Fruit fly (Drosophila melanogaster) whole organism, prepupa: Measurements from ENCODE around the gene CG32855.

Source experiments
- Blimp-1 ChIP-seq: fragments of 200-800 bp; sonication (Bioruptor generic); optimal IDR thresholded peaks from 3 replicates; lab custom pipeline; 2017; ENCODE audit warnings: missing biosample characterization, missing genetic modification characterization, mild to moderate bottlenecking, moderate library complexity, missing genetic modification reagents
- CG10631 ChIP-seq: fragments of 200-800 bp; sonication (Bioruptor generic); optimal IDR thresholded peaks from 2 replicates; lab custom pipeline; 2016; ENCODE audit warnings: missing biosample characterization, missing genetic modification characterization
- CG11294 ChIP-seq: fragments of 200-800 bp; sonication (Bioruptor generic); IDR thresholded peaks from 2 replicates; pipeline ENCODE4 v1.3.6; 2022; ENCODE audit warnings: missing biosample characterization, missing genetic modification characterization
- CG15336 ChIP-seq: fragments of 200-800 bp; sonication (Bioruptor generic); IDR thresholded peaks from 2 replicates; pipeline ENCODE4 v1.3.6; 2022; ENCODE audit warnings: missing biosample characterization, missing genetic modification characterization
- CG1621 ChIP-seq: fragments of 200-800 bp; sonication (Bioruptor generic); optimal IDR thresholded peaks from 3 replicates; lab custom pipeline; 2018; ENCODE audit warnings: missing biosample characterization, mild to moderate bottlenecking, missing genetic modification characterization
- CG16779 ChIP-seq: fragments of 200-800 bp; sonication (Bioruptor generic); optimal IDR thresholded peaks from 3 replicates; lab custom pipeline; 2017; ENCODE audit warnings: missing biosample characterization, mild to moderate bottlenecking, missing genetic modification characterization
- CG3032 ChIP-seq: fragments of 200-800 bp; optimal IDR thresholded peaks from 2 replicates; lab custom pipeline; 2019; ENCODE audit warnings: missing biosample characterization, mild to moderate bottlenecking, missing genetic modification characterization, moderate library complexity
- CG31627 ChIP-seq: fragments of 200-800 bp; sonication (Bioruptor generic); optimal IDR thresholded peaks from 3 replicates; lab custom pipeline; 2016; ENCODE audit warnings: missing biosample characterization, missing genetic modification characterization
- CG32006 ChIP-seq: fragments of 200-800 bp; sonication (Bioruptor generic); optimal IDR thresholded peaks from 3 replicates; lab custom pipeline; 2017; ENCODE audit warnings: missing biosample characterization, mild to moderate bottlenecking, missing genetic modification characterization
- CG3919 ChIP-seq: fragments of 200-800 bp; sonication (Bioruptor generic); optimal IDR thresholded peaks from 3 replicates; lab custom pipeline; 2016; ENCODE audit warnings: missing biosample characterization, missing genetic modification characterization
- CG4318 ChIP-seq: fragments of 200-800 bp; sonication (Bioruptor generic); optimal IDR thresholded peaks from 3 replicates; lab custom pipeline; 2017; ENCODE audit warnings: missing biosample characterization, mild to moderate bottlenecking, missing genetic modification characterization
- CG6163 ChIP-seq: fragments of 200-800 bp; sonication (Bioruptor generic); IDR thresholded peaks from 3 replicates; pipeline ENCODE4 v1.3.6; 2022; ENCODE audit warnings: missing biosample characterization, missing genetic modification characterization
- CG6276 ChIP-seq: fragments of 200-800 bp; sonication (Bioruptor generic); optimal IDR thresholded peaks from 2 replicates; lab custom pipeline; 2017; ENCODE audit warnings: missing biosample characterization, mild to moderate bottlenecking, missing genetic modification characterization
- CG6792 ChIP-seq: fragments of 200-800 bp; sonication (Bioruptor generic); optimal IDR thresholded peaks from 3 replicates; lab custom pipeline; 2016; ENCODE audit warnings: missing biosample characterization, missing genetic modification characterization
- CG6808 ChIP-seq: fragments of 200-800 bp; sonication (Bioruptor generic); optimal IDR thresholded peaks from 3 replicates; lab custom pipeline; 2017; ENCODE audit warnings: missing biosample characterization, missing genetic modification characterization, mild to moderate bottlenecking, moderate library complexity, missing genetic modification reagents
- CG6854 ChIP-seq: fragments of 200-800 bp; sonication (Bioruptor generic); optimal IDR thresholded peaks from 2 replicates; lab custom pipeline; 2017; ENCODE audit warnings: missing biosample characterization, mild to moderate bottlenecking, missing genetic modification characterization
- CG7368 ChIP-seq: fragments of 200-800 bp; sonication (Bioruptor generic); optimal IDR thresholded peaks from 3 replicates; lab custom pipeline; 2016; ENCODE audit warnings: missing biosample characterization, missing genetic modification characterization
- CG8319 ChIP-seq: fragments of 200-800 bp; sonication (Bioruptor generic); optimal IDR thresholded peaks from 3 replicates; lab custom pipeline; 2016; ENCODE audit warnings: missing biosample characterization, missing genetic modification characterization
- CG8632 ChIP-seq: fragments of 200-800 bp; sonication (Bioruptor generic); optimal IDR thresholded peaks from 3 replicates; lab custom pipeline; 2016; ENCODE audit warnings: missing biosample characterization, missing genetic modification characterization
- CG9139 ChIP-seq: fragments of 200-800 bp; sonication (Bioruptor generic); optimal IDR thresholded peaks from 3 replicates; lab custom pipeline; 2017; ENCODE audit warnings: missing biosample characterization, mild to moderate bottlenecking, missing genetic modification characterization
- Eip75B ChIP-seq: fragments of 200-800 bp; sonication (Bioruptor generic); optimal IDR thresholded peaks from 3 replicates; lab custom pipeline; 2016; ENCODE audit warnings: missing biosample characterization, missing genetic modification characterization
- Eip78C ChIP-seq: fragments of 200-800 bp; sonication (Bioruptor generic); peaks from one replicate; lab custom pipeline; 2016; ENCODE audit warnings: missing biosample characterization, missing genetic modification characterization
- Eip93F ChIP-seq: fragments of 200-800 bp; sonication (Bioruptor generic); optimal IDR thresholded peaks from 2 replicates; lab custom pipeline; 2016; ENCODE audit warnings: missing biosample characterization, mild to moderate bottlenecking, missing genetic modification characterization
- Ets21C ChIP-seq: fragments of 200-800 bp; sonication (Bioruptor generic); optimal IDR thresholded peaks from 3 replicates; lab custom pipeline; 2016; ENCODE audit warnings: missing biosample characterization, missing genetic modification characterization
- Ets96B ChIP-seq: fragments of 200-800 bp; optimal IDR thresholded peaks from 2 replicates; lab custom pipeline; 2019; ENCODE audit warnings: missing biosample characterization, mild to moderate bottlenecking, missing genetic modification characterization, moderate library complexity
- Hr38 ChIP-seq: sonication (Bioruptor generic); optimal IDR thresholded peaks from 2 replicates; lab custom pipeline; 2016; ENCODE audit warnings: missing biosample characterization, missing genetic modification characterization
- Hr39 ChIP-seq: fragments of 200-800 bp; sonication (Bioruptor generic); optimal IDR thresholded peaks from 2 replicates; lab custom pipeline; 2016; ENCODE audit warnings: missing biosample characterization, missing genetic modification characterization
- Lpt ChIP-seq: fragments of 200-800 bp; sonication (Bioruptor generic); optimal IDR thresholded peaks from 3 replicates; lab custom pipeline; 2016; ENCODE audit warnings: missing biosample characterization, missing genetic modification characterization
- Met ChIP-seq: fragments of 200-800 bp; sonication (Bioruptor generic); optimal IDR thresholded peaks from 3 replicates; lab custom pipeline; 2016; ENCODE audit warnings: missing biosample characterization, missing genetic modification characterization
- OdsH ChIP-seq: fragments of 200-800 bp; sonication (Bioruptor generic); optimal IDR thresholded peaks from 3 replicates; lab custom pipeline; 2016; ENCODE audit warnings: missing biosample characterization, missing genetic modification characterization
- Smox ChIP-seq: fragments of 200-800 bp; sonication (Bioruptor generic); optimal IDR thresholded peaks from 3 replicates; lab custom pipeline; 2016; ENCODE audit warnings: missing biosample characterization, missing genetic modification characterization
- Sox102F ChIP-seq: fragments of 200-800 bp; sonication (Bioruptor generic); optimal IDR thresholded peaks from 2 replicates; lab custom pipeline; 2016; ENCODE audit warnings: missing biosample characterization, mild to moderate bottlenecking, missing genetic modification characterization
- Sox14 ChIP-seq: fragments of 200-800 bp; sonication (Bioruptor generic); optimal IDR thresholded peaks from 3 replicates; lab custom pipeline; 2016; ENCODE audit warnings: missing biosample characterization, missing genetic modification characterization
- Sox15 ChIP-seq: fragments of 200-800 bp; sonication (Bioruptor generic); optimal IDR thresholded peaks from 3 replicates; lab custom pipeline; 2016; ENCODE audit warnings: missing biosample characterization, missing genetic modification characterization
- achi ChIP-seq: fragments of 200-800 bp; sonication (Bioruptor generic); optimal IDR thresholded peaks from 3 replicates; lab custom pipeline; 2016; ENCODE audit warnings: missing biosample characterization, missing genetic modification characterization
- acj6 ChIP-seq: fragments of 200-800 bp; sonication (Bioruptor generic); optimal IDR thresholded peaks from 3 replicates; lab custom pipeline; 2016; ENCODE audit warnings: missing biosample characterization, missing genetic modification characterization
- cyc ChIP-seq: fragments of 200-800 bp; sonication (Bioruptor generic); optimal IDR thresholded peaks from 3 replicates; lab custom pipeline; 2016; ENCODE audit warnings: missing biosample characterization, missing genetic modification characterization
- dac ChIP-seq: fragments of 200-800 bp; sonication (Bioruptor generic); optimal IDR thresholded peaks from 2 replicates; lab custom pipeline; 2017; ENCODE audit warnings: missing biosample characterization, mild to moderate bottlenecking, missing genetic modification characterization
- dsx ChIP-seq: fragments of 200-800 bp; optimal IDR thresholded peaks from 3 replicates; lab custom pipeline; 2019; ENCODE audit warnings: missing biosample characterization, mild to moderate bottlenecking, missing genetic modification characterization, moderate library complexity; ENCODE audit not compliant: poor library complexity, severe bottlenecking
- esn ChIP-seq: fragments of 200-800 bp; sonication (Bioruptor generic); optimal IDR thresholded peaks from 2 replicates; lab custom pipeline; 2016; ENCODE audit warnings: missing biosample characterization, mild to moderate bottlenecking, missing genetic modification characterization, moderate library complexity
- fd59A ChIP-seq: fragments of 200-800 bp; sonication (Bioruptor generic); optimal IDR thresholded peaks from 2 replicates; lab custom pipeline; 2017; ENCODE audit warnings: missing biosample characterization, mild to moderate bottlenecking, missing genetic modification characterization, missing genetic modification reagents
- fd85E ChIP-seq: fragments of 200-800 bp; sonication (Bioruptor generic); optimal IDR thresholded peaks from 3 replicates; lab custom pipeline; 2016; ENCODE audit warnings: missing biosample characterization, missing genetic modification characterization
- fkh ChIP-seq: fragments of 200-800 bp; sonication (Bioruptor generic); optimal IDR thresholded peaks from 3 replicates; lab custom pipeline; 2017; ENCODE audit warnings: missing biosample characterization, mild to moderate bottlenecking, missing genetic modification characterization, moderate library complexity
- lz ChIP-seq: fragments of 200-800 bp; sonication (Bioruptor generic); optimal IDR thresholded peaks from 3 replicates; lab custom pipeline; 2016; ENCODE audit warnings: missing biosample characterization, missing genetic modification characterization
- net ChIP-seq: fragments of 200-800 bp; sonication (Bioruptor generic); optimal IDR thresholded peaks from 3 replicates; lab custom pipeline; 2016; ENCODE audit warnings: missing biosample characterization, missing genetic modification characterization
- pdm3 ChIP-seq: fragments of 200-800 bp; sonication (Bioruptor generic); optimal IDR thresholded peaks from 3 replicates; lab custom pipeline; 2016; ENCODE audit warnings: missing biosample characterization, missing genetic modification characterization
- salr ChIP-seq, 2 experiments: fragments of 200-800 bp; sonication (Bioruptor generic); optimal IDR thresholded peaks; 3 replicates each; lab custom pipeline; 2016 to 2018; ENCODE audit warnings: missing biosample characterization in 2 of 2, missing genetic modification characterization in 2 of 2, mild to moderate bottlenecking in 1 of 2
- spab ChIP-seq: fragments of 200-800 bp; sonication (Bioruptor generic); optimal IDR thresholded peaks from 2 replicates; lab custom pipeline; 2017; ENCODE audit warnings: missing biosample characterization, mild to moderate bottlenecking, missing genetic modification characterization, missing genetic modification reagents
- ss ChIP-seq, 2 experiments: fragments of 200-800 bp; sonication (Bioruptor generic); optimal IDR thresholded peaks; 2 replicates in 1 of 2; 3 replicates in 1 of 2; lab custom pipeline; 2017 to 2018; ENCODE audit warnings: mild to moderate bottlenecking in 2 of 2, missing biosample characterization in 2 of 2, missing genetic modification characterization in 2 of 2, moderate library complexity in 1 of 2
- svp ChIP-seq: fragments of 200-800 bp; sonication (Bioruptor generic); peaks from one replicate; lab custom pipeline; 2016; ENCODE audit warnings: missing biosample characterization, missing genetic modification characterization
- topi ChIP-seq: fragments of 200-800 bp; sonication (Bioruptor generic); optimal IDR thresholded peaks from 3 replicates; lab custom pipeline; 2016; ENCODE audit warnings: missing biosample characterization, missing genetic modification characterization

CG32855 gene

DNA sequence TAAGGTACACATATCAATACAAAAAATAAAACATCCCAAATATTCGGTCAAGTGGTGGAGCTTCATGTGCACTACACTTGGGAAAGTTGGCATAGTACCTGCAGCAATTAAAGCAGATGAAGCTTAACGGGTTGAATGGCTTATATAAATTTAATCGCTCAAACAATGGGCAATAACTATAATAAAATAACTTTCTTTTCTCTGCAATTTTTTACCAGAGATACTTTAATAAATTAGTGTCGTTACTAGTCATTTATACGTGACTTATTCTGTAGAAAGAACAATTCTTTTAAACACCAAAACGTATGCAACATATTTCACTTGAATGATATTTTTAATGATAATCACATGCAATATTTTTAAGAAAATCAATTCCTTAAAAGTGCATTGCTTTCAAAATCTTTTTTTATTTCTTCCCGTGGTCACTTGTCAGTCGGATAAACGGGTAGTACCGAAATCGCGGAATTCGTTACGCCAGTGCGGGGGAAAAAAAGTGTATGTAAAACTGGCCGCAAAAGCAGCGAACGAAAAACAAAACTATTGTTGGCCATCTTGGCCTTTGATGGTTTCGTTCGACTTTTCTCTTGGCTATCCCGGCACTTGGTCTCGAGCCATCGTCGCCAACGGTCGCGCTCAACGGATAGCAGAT lies 37.8 kb downstream of the CG32855 start, which contains the start of gene Jhbp4:
Gene Jhbp4 (plus strand): TSS at position 599 of the 649 bp plus-strand sequence.
- TF ChIP-seq Sox14 (GFP tag; lab: Kevin White, UChicago) = peak; percentile 41
- peak; percentile 20 for TF ChIP-seq Ets96B
- no peak for TF ChIP-seq salr (GFP tag; optimal IDR thresholded peaks at IDR 0.05; lab: Kevin White, UChicago)
- TF ChIP-seq lz = peak; percentile 35
- TF ChIP-seq Lpt = peak; percentile 1
- TF ChIP-seq Eip78C (GFP tag; lab: Kevin White, UChicago) = peak; percentile 91
- TF ChIP-seq CG4318 (GFP tag; lab: Kevin White, UChicago) = peak; percentile 2
- no peak for TF ChIP-seq Ets21C (GFP tag; lab: Kevin White, UChicago)
- TF ChIP-seq CG6792 (GFP tag; lab: Kevin White, UChicago) = peak; percentile 11
- no peak for TF ChIP-seq CG11294 (GFP tag; lab: Robert Waterston, UW)
- TF ChIP-seq CG7368 (GFP tag; lab: Kevin White, UChicago) = no peak
- TF ChIP-seq cyc (GFP tag; lab: Kevin White, UChicago) = no peak
- peak; percentile 36 for TF ChIP-seq CG15336 (GFP tag; lab: Robert Waterston, UW)
- TF ChIP-seq Hr38 = no peak
- TF ChIP-seq dac (GFP tag; lab: Kevin White, UChicago) = peak; percentile 13
- TF ChIP-seq spab (GFP tag; lab: Kevin White, UChicago) = no peak
- TF ChIP-seq svp (GFP tag; lab: Kevin White, UChicago) = no peak
- peak; percentile 15 for TF ChIP-seq OdsH
- no peak for TF ChIP-seq Sox15 (GFP tag; lab: Kevin White, UChicago)
- TF ChIP-seq Met (GFP tag; lab: Kevin White, UChicago) = peak; percentile 27
- TF ChIP-seq acj6 (GFP tag; lab: Kevin White, UChicago) = peak; percentile 29
- peak; percentile 46 for TF ChIP-seq achi (GFP tag; lab: Kevin White, UChicago)
- TF ChIP-seq ss (GFP tag; optimal IDR thresholded peaks at IDR 0.05; lab: Kevin White, UChicago) = peak in 1 of 2 experiments; percentile 32
- peak; percentile 44 for TF ChIP-seq CG32006
- TF ChIP-seq CG3919 (GFP tag; lab: Kevin White, UChicago) = no peak
- peak; percentile 59 for TF ChIP-seq Blimp-1 (GFP tag; lab: Kevin White, UChicago)
- TF ChIP-seq fd59A (GFP tag; lab: Kevin White, UChicago) = no peak
- no peak for TF ChIP-seq Smox (GFP tag; lab: Kevin White, UChicago)
- TF ChIP-seq CG10631 (GFP tag; lab: Kevin White, UChicago) = peak; percentile 39
- peak; percentile 45 for TF ChIP-seq CG6276 (GFP tag; lab: Kevin White, UChicago)
- no peak for TF ChIP-seq CG1621 (tag; lab: Kevin White, UChicago)
- no peak for TF ChIP-seq CG8319
- TF ChIP-seq Eip93F = no peak
- TF ChIP-seq Eip75B (GFP tag; lab: Kevin White, UChicago) = peak; percentile 28
- TF ChIP-seq CG31627 = no peak
- no peak for TF ChIP-seq fkh (GFP tag; lab: Kevin White, UChicago)
- TF ChIP-seq CG6854 = no peak
- TF ChIP-seq CG6163 (GFP tag; lab: Robert Waterston, UW) = 0 out of 3 replicates have a peak, but pooled peaks have one; percentile 12
- peak; percentile 29 for TF ChIP-seq pdm3 (GFP tag; lab: Kevin White, UChicago)
- TF ChIP-seq esn = peak; percentile 2
- no peak for TF ChIP-seq topi
- TF ChIP-seq CG9139 (GFP tag; lab: Kevin White, UChicago) = no peak
- peak; percentile 32 for TF ChIP-seq CG8632 (GFP tag; lab: Kevin White, UChicago)
- TF ChIP-seq dsx (GFP tag; lab: Kevin White, UChicago) = no peak
- peak; percentile 11 for TF ChIP-seq Sox102F (GFP tag; lab: Kevin White, UChicago)
- no peak for TF ChIP-seq Hr39 (GFP tag; lab: Kevin White, UChicago)
- peak; percentile 43 for TF ChIP-seq CG3032 (tag; lab: Kevin White, UChicago)
- TF ChIP-seq fd85E (GFP tag; lab: Kevin White, UChicago) = no peak
- peak; percentile 24 for TF ChIP-seq CG6808 (GFP tag; lab: Kevin White, UChicago)
- TF ChIP-seq CG16779 = no peak
- TF ChIP-seq net (GFP tag; lab: Kevin White, UChicago) = peak; percentile 25
